Fruit fly (Drosophila melanogaster) whole organism, embryonic: ENCODE results near the gene cmb.

Experiments used
- ATbp ChIP-seq: fragments of 200-800 bp; sonication (Bioruptor generic); optimal IDR thresholded peaks from 2 replicates; lab custom pipeline; 2017; ENCODE audit warnings: missing biosample characterization, mild to moderate bottlenecking, missing genetic modification characterization, missing genetic modification reagents
- CG10654 ChIP-seq: fragments of 200-800 bp; sonication (Bioruptor generic); optimal IDR thresholded peaks from 2 replicates; lab custom pipeline; 2016; ENCODE audit warnings: missing biosample characterization, missing genetic modification characterization
- CG11085 ChIP-seq: fragments of 200-800 bp; sonication (Bioruptor generic); IDR thresholded peaks from 2 replicates; pipeline ENCODE4 v1.3.6; 2022; ENCODE audit warnings: missing biosample characterization, missing genetic modification characterization
- CG1233 ChIP-seq: fragments of 200-800 bp; sonication (Bioruptor generic); optimal IDR thresholded peaks from 4 replicates; lab custom pipeline; 2018; ENCODE audit warnings: missing biosample characterization, mild to moderate bottlenecking, missing genetic modification characterization
- CG12942 ChIP-seq: fragments of 200-800 bp; sonication (Bioruptor generic); optimal IDR thresholded peaks from 3 replicates; lab custom pipeline; 2016; ENCODE audit warnings: missing biosample characterization, missing genetic modification characterization
- CG14710 ChIP-seq: fragments of 200-800 bp; sonication (Bioruptor generic); optimal IDR thresholded peaks from 3 replicates; lab custom pipeline; 2019; ENCODE audit warnings: missing biosample characterization, mild to moderate bottlenecking, missing genetic modification characterization, moderate library complexity
- CG15269 ChIP-seq: fragments of 200-800 bp; sonication (Bioruptor generic); optimal IDR thresholded peaks from 2 replicates; lab custom pipeline; 2018; ENCODE audit warnings: missing biosample characterization, mild to moderate bottlenecking, missing genetic modification characterization, moderate library complexity
- CG15601 ChIP-seq: fragments of 200-800 bp; sonication (Bioruptor generic); optimal IDR thresholded peaks from 3 replicates; lab custom pipeline; 2019; ENCODE audit warnings: missing biosample characterization, mild to moderate bottlenecking, missing genetic modification characterization, moderate library complexity
- CG16813 ChIP-seq: fragments of 200-800 bp; sonication (Bioruptor generic); IDR thresholded peaks from 3 replicates; pipeline ENCODE4 v1.3.6; 2022; ENCODE audit warnings: missing biosample characterization, missing genetic modification characterization; ENCODE audit not compliant: partially characterized antibody
- CG16815 ChIP-seq: fragments of 200-800 bp; sonication (Bioruptor generic); optimal IDR thresholded peaks from 3 replicates; lab custom pipeline; 2017; ENCODE audit warnings: missing biosample characterization, mild to moderate bottlenecking, missing genetic modification characterization
- CG18599 ChIP-seq: fragments of 200-800 bp; sonication (Bioruptor generic); optimal IDR thresholded peaks from 3 replicates; lab custom pipeline; 2017; ENCODE audit warnings: missing biosample characterization, missing genetic modification characterization, mild to moderate bottlenecking, moderate library complexity, missing genetic modification reagents
- CG31388 ChIP-seq: fragments of 200-800 bp; sonication (Bioruptor generic); optimal IDR thresholded peaks from 2 replicates; lab custom pipeline; 2016; ENCODE audit warnings: missing biosample characterization, missing genetic modification characterization
- CG4820 ChIP-seq: fragments of 200-800 bp; sonication (Bioruptor generic); optimal IDR thresholded peaks from 3 replicates; lab custom pipeline; 2016; ENCODE audit warnings: missing biosample characterization, missing genetic modification characterization
- CG6689 ChIP-seq: fragments of 200-800 bp; sonication (Bioruptor generic); IDR thresholded peaks from 2 replicates; pipeline ENCODE4 v1.3.6; 2022; ENCODE audit warnings: missing biosample characterization, missing genetic modification characterization
- CG6854 ChIP-seq: fragments of 200-800 bp; sonication (Bioruptor generic); optimal IDR thresholded peaks from 3 replicates; lab custom pipeline; 2017; ENCODE audit warnings: missing biosample characterization, mild to moderate bottlenecking, missing genetic modification characterization
- CG8924 ChIP-seq: fragments of 200-800 bp; optimal IDR thresholded peaks from 3 replicates; lab custom pipeline; 2019; ENCODE audit warnings: missing biosample characterization, mild to moderate bottlenecking, missing genetic modification characterization, moderate library complexity
- CHES-1-like ChIP-seq: fragments of 200-800 bp; sonication (Bioruptor generic); optimal IDR thresholded peaks from 2 replicates; lab custom pipeline; 2016; ENCODE audit warnings: missing biosample characterization, missing genetic modification characterization
- Camta ChIP-seq: fragments of 200-800 bp; sonication (Bioruptor generic); optimal IDR thresholded peaks from 2 replicates; lab custom pipeline; 2016; ENCODE audit warnings: missing biosample characterization, missing genetic modification characterization
- CoRest ChIP-seq: fragments of 200-800 bp; sonication (Bioruptor generic); optimal IDR thresholded peaks from 3 replicates; lab custom pipeline; 2018; ENCODE audit warnings: missing biosample characterization, mild to moderate bottlenecking, missing genetic modification characterization, moderate library complexity
- Doc3 ChIP-seq: fragments of 200-800 bp; sonication (Bioruptor generic); IDR thresholded peaks from 3 replicates; pipeline ENCODE4 v1.3.6; 2022; ENCODE audit warnings: missing biosample characterization, missing genetic modification characterization; ENCODE audit not compliant: partially characterized antibody
- Drgx ChIP-seq: fragments of 200-800 bp; sonication (Bioruptor generic); IDR thresholded peaks from 2 replicates; pipeline ENCODE4 v1.3.6; 2022; ENCODE audit warnings: missing biosample characterization, missing genetic modification characterization
- H15 ChIP-seq: fragments of 200-800 bp; sonication (Bioruptor generic); IDR thresholded peaks from 3 replicates; pipeline ENCODE4 v1.3.6; 2022; ENCODE audit warnings: missing biosample characterization, missing genetic modification characterization
- HLHmδ ChIP-seq: fragments of 200-800 bp; sonication (Bioruptor generic); optimal IDR thresholded peaks from 2 replicates; lab custom pipeline; 2018; ENCODE audit warnings: missing biosample characterization, mild to moderate bottlenecking, missing genetic modification characterization, moderate library complexity
- Jarid2 ChIP-seq: fragments of 200-800 bp; sonication (Bioruptor generic); optimal IDR thresholded peaks from 3 replicates; lab custom pipeline; 2017; ENCODE audit warnings: mild to moderate bottlenecking, missing biosample characterization, missing genetic modification reagents, missing genetic modification characterization
- Lpt ChIP-seq: fragments of >200 bp; optimal IDR thresholded peaks from 2 replicates; lab custom pipeline; 2018; ENCODE audit warnings: missing biosample characterization, missing genetic modification characterization
- Med ChIP-seq: fragments of 200-800 bp; sonication (Bioruptor generic); peaks from one replicate; lab custom pipeline; 2016; ENCODE audit warnings: missing biosample characterization, missing genetic modification characterization, mild to moderate bottlenecking, inconsistent platforms, moderate library complexity
- Neu2 ChIP-seq: fragments of 200-800 bp; sonication (Bioruptor generic); optimal IDR thresholded peaks from 3 replicates; lab custom pipeline; 2016; ENCODE audit warnings: missing biosample characterization, missing genetic modification characterization, borderline replicate concordance
- Optix ChIP-seq: fragments of 200-800 bp; sonication (Bioruptor generic); IDR thresholded peaks from 3 replicates; pipeline ENCODE4 v1.3.6; 2022; ENCODE audit warnings: missing biosample characterization, missing genetic modification characterization
- Pdp1 ChIP-seq, 2 experiments: fragments of 200-800 bp; sonication (Bioruptor generic); optimal IDR thresholded peaks; 3 replicates each; lab custom pipeline; 2016; ENCODE audit warnings: missing biosample characterization in 2 of 2, missing genetic modification characterization in 2 of 2, mild to moderate bottlenecking in 1 of 2, moderate library complexity in 1 of 2
- Ravus ChIP-seq: fragments of 200-800 bp; sonication (Bioruptor generic); IDR thresholded peaks from 2 replicates; pipeline ENCODE4 v1.3.6; 2022; ENCODE audit warnings: missing biosample characterization, missing genetic modification characterization
- Side ChIP-seq: fragments of 200-800 bp; sonication (Bioruptor generic); optimal IDR thresholded peaks from 2 replicates; lab custom pipeline; 2016; ENCODE audit warnings: missing biosample characterization, missing genetic modification characterization
- Xbp1 ChIP-seq: fragments of 200-800 bp; sonication (Bioruptor generic); optimal IDR thresholded peaks from 3 replicates; lab custom pipeline; 2016; ENCODE audit warnings: missing biosample characterization, mild to moderate bottlenecking, missing genetic modification characterization
- abd-A ChIP-seq: fragments of 200-800 bp; sonication (Bioruptor generic); optimal IDR thresholded peaks from 3 replicates; lab custom pipeline; 2019; ENCODE audit warnings: missing biosample characterization, mild to moderate bottlenecking, missing genetic modification characterization, moderate library complexity
- al ChIP-seq: fragments of 200-800 bp; sonication (Bioruptor generic); IDR thresholded peaks from 2 replicates; pipeline ENCODE4 v1.3.6; 2022; ENCODE audit warnings: missing biosample characterization, missing genetic modification characterization
- ap ChIP-seq: fragments of 200-800 bp; sonication (Bioruptor generic); IDR thresholded peaks from 2 replicates; pipeline ENCODE4 v1.3.6; 2022; ENCODE audit warnings: missing biosample characterization, missing genetic modification characterization
- bcd ChIP-seq: fragments of 200-800 bp; sonication (Bioruptor generic); optimal IDR thresholded peaks from 2 replicates; lab custom pipeline; 2017; ENCODE audit warnings: missing biosample characterization, mild to moderate bottlenecking, missing genetic modification characterization
- chn ChIP-seq: fragments of 200-800 bp; sonication (Bioruptor generic); optimal IDR thresholded peaks from 2 replicates; lab custom pipeline; 2016; ENCODE audit warnings: missing biosample characterization, missing genetic modification characterization
- da ChIP-seq: fragments of 200-800 bp; sonication (Bioruptor generic); optimal IDR thresholded peaks from 2 replicates; lab custom pipeline; 2016; ENCODE audit warnings: missing biosample characterization, missing genetic modification characterization
- gsb-n ChIP-seq: fragments of 200-800 bp; sonication (Bioruptor generic); optimal IDR thresholded peaks from 3 replicates; lab custom pipeline; 2018; ENCODE audit warnings: missing biosample characterization, mild to moderate bottlenecking, missing genetic modification characterization
- hbn ChIP-seq: fragments of 200-800 bp; sonication (Bioruptor generic); IDR thresholded peaks from 2 replicates; pipeline ENCODE4 v1.3.6; 2022; ENCODE audit warnings: missing biosample characterization, missing genetic modification characterization; ENCODE audit not compliant: partially characterized antibody
- insv ChIP-seq, 2 experiments: fragments of 200-800 bp; sonication (Bioruptor generic); optimal IDR thresholded peaks; 3 replicates each; lab custom pipeline; 2016 to 2018; ENCODE audit warnings: missing biosample characterization in 2 of 2, missing genetic modification characterization in 2 of 2
- lilli ChIP-seq: fragments of 200-800 bp; sonication (Bioruptor generic); optimal IDR thresholded peaks from 3 replicates; lab custom pipeline; 2016; ENCODE audit warnings: missing biosample characterization, missing genetic modification characterization
- nom ChIP-seq: fragments of 200-800 bp; sonication (Bioruptor generic); optimal IDR thresholded peaks from 2 replicates; lab custom pipeline; 2017; ENCODE audit warnings: missing biosample characterization, missing genetic modification characterization, mild to moderate bottlenecking, moderate library complexity, missing genetic modification reagents
- pb ChIP-seq: fragments of 200-800 bp; sonication (Bioruptor generic); optimal IDR thresholded peaks from 3 replicates; lab custom pipeline; 2016; ENCODE audit warnings: missing biosample characterization, missing genetic modification characterization
- pho ChIP-seq: fragments of 200-800 bp; sonication (Bioruptor generic); optimal IDR thresholded peaks from 2 replicates; lab custom pipeline; 2016; ENCODE audit warnings: missing biosample characterization, missing genetic modification characterization
- pnt ChIP-seq: fragments of 200-800 bp; sonication (Bioruptor generic); optimal IDR thresholded peaks from 3 replicates; lab custom pipeline; 2016; ENCODE audit warnings: missing biosample characterization, missing genetic modification characterization
- prd ChIP-seq, 3 experiments: fragments of >200 bp in 2 of 3; fragments of 200-800 bp in 1 of 3; sonication (Bioruptor generic) in 1 of 3; optimal IDR thresholded peaks in 2 of 3; IDR thresholded peaks in 1 of 3; 2 replicates in 2 of 3; 3 replicates in 1 of 3; pipeline versions ENCODE4 v1.3.6 to Lab custom; 2017 to 2022; ENCODE audit warnings: missing biosample characterization in 1 of 3, missing genetic modification characterization in 1 of 3
- repo ChIP-seq: fragments of 200-800 bp; sonication (Bioruptor generic); optimal IDR thresholded peaks from 2 replicates; lab custom pipeline; 2016; ENCODE audit warnings: missing biosample characterization, missing genetic modification characterization
- slou ChIP-seq: fragments of 200-800 bp; sonication (Bioruptor generic); optimal IDR thresholded peaks from 3 replicates; lab custom pipeline; 2016; ENCODE audit warnings: missing biosample characterization, missing genetic modification characterization
- vnd ChIP-seq: fragments of 200-800 bp; sonication (Bioruptor generic); IDR thresholded peaks from 3 replicates; pipeline ENCODE4 v1.3.6; 2022; ENCODE audit warnings: missing biosample characterization, missing genetic modification characterization; ENCODE audit not compliant: partially characterized antibody
- zfh2 ChIP-seq: fragments of 200-800 bp; sonication (Bioruptor generic); optimal IDR thresholded peaks from 2 replicates; lab custom pipeline; 2016; ENCODE audit warnings: missing biosample characterization, missing genetic modification characterization

cmb gene

dm6 chr3L:13451562-13451961, 9.2 kb downstream of the cmb start (continued):
- TF ChIP-seq Jarid2 (no peak), slou (no peak), CG15269 (tag; lab: Kevin White, UChicago) (peak; percentile 31), Lpt (no peak), CG6854 (no peak), CG16815 (GFP tag; lab: Kevin White, UChicago) (no peak), Med (GFP tag; lab: Kevin White, UChicago) (peak; percentile 70), gsb-n (tag; lab: Kevin White, UChicago) (no peak), CG10654 (GFP tag; lab: Kevin White, UChicago) (no peak), nom (GFP tag; lab: Kevin White, UChicago) (no peak), Pdp1 (GFP tag; optimal IDR thresholded peaks at IDR 0.05; lab: Kevin White, UChicago) (peak in 1 of 2 experiments; percentile 81), pho (no peak), CG31388 (GFP tag; lab: Kevin White, UChicago) (no peak), Camta (GFP tag; lab: Kevin White, UChicago) (no peak), CG8924 (tag; lab: Kevin White, UChicago) (no peak), pnt (GFP tag; lab: Kevin White, UChicago) (no peak), da (GFP tag; lab: Kevin White, UChicago) (no peak), CHES-1-like (no peak), lilli (GFP tag; lab: Kevin White, UChicago) (no peak), CG12942 (GFP tag; lab: Kevin White, UChicago) (no peak), Xbp1 (peak; percentile 1), chn (GFP tag; lab: Kevin White, UChicago) (no peak), CoRest (tag; lab: Kevin White, UChicago) (peak; percentile 6), pb (GFP tag; lab: Kevin White, UChicago) (no peak), prd (optimal IDR thresholded peaks at IDR 0.05; lab: Kevin White, UChicago) (no peak), prd (GFP tag; IDR thresholded peaks at IDR 0.05; lab: Robert Waterston, UW) (no peak), CG11085 (GFP tag; lab: Robert Waterston, UW) (no peak), abd-A (tag; lab: Kevin White, UChicago) (no peak), Doc3 (GFP tag; lab: Robert Waterston, UW) (no peak), insv (GFP tag; optimal IDR thresholded peaks at IDR 0.05; lab: Kevin White, UChicago) (peak; percentile 4 to 90), CG4820 (GFP tag; lab: Kevin White, UChicago) (no peak), bcd (GFP tag; lab: Kevin White, UChicago) (no peak), zfh2 (GFP tag; lab: Kevin White, UChicago) (no peak), Drgx (GFP tag; lab: Robert Waterston, UW) (no peak), Optix (GFP tag; lab: Robert Waterston, UW) (no peak), CG1233 (no peak), Side (no peak), vnd (no peak), CG18599 (GFP tag; lab: Kevin White, UChicago) (peak; percentile 15), CG6689 (no peak), Neu2 (GFP tag; lab: Kevin White, UChicago) (no peak), Ravus (GFP tag; lab: Robert Waterston, UW) (no peak), CG14710 (tag; lab: Kevin White, UChicago) (no peak), al (GFP tag; lab: Robert Waterston, UW) (no peak), hbn (GFP tag; lab: Robert Waterston, UW) (no peak), ap (GFP tag; lab: Robert Waterston, UW) (no peak), H15 (GFP tag; lab: Robert Waterston, UW) (no peak), repo (GFP tag; lab: Kevin White, UChicago) (no peak), CG15601 (tag; lab: Kevin White, UChicago) (no peak), CG16813 (no peak), ATbp (GFP tag; lab: Kevin White, UChicago) (no peak), HLHmδ (GFP tag; lab: Kevin White, UChicago) (no peak)
